Worm (Caenorhabditis elegans) whole organism, L4 larva: ENCODE results near the gene ensh-1.
A peak's percentile ranks its signal among the peaks of the same experiment; 100 is the strongest.

Experiments
- F44E2.7 ChIP-seq: fragments of 200-800 bp; sonication (Bioruptor generic); IDR thresholded peaks from 2 replicates; pipeline ENCODE4 v2.1.2; 2022; ENCODE audit warnings: missing genetic modification characterization, missing compliant biosample characterization
- Y105C5A.15 ChIP-seq: fragments of 200-800 bp; sonication (Bioruptor generic); IDR thresholded peaks from 2 replicates; pipeline ENCODE4 v1.3.6; 2022; ENCODE audit warnings: missing genetic modification characterization, missing compliant biosample characterization
- Y5F2A.4 ChIP-seq: fragments of 200-800 bp; sonication (Bioruptor generic); optimal IDR thresholded peaks from 2 replicates; lab custom pipeline; 2018; ENCODE audit warnings: mild to moderate bottlenecking, missing genetic modification characterization, missing compliant biosample characterization
- ZK337.2 ChIP-seq: fragments of 200-800 bp; sonication (Bioruptor generic); IDR thresholded peaks from 2 replicates; pipeline ENCODE4 v1.3.6; 2022; ENCODE audit warnings: missing genetic modification reagents, missing genetic modification characterization, missing compliant biosample characterization
- aha-1 ChIP-seq: fragments of 150-350 bp; peaks from one replicate; lab custom pipeline; 2014; ENCODE audit warnings: missing biosample characterization, missing genetic modification characterization
- daf-16 ChIP-seq, 3 experiments: sonication (generic microtip); optimal IDR thresholded peaks; 2 replicates each; lab custom pipeline; 2016 to 2017; ENCODE audit warnings: missing genetic modification characterization in 3 of 3, missing genetic modification reagents in 3 of 3, mild to moderate bottlenecking in 2 of 3, missing compliant biosample characterization in 2 of 3, missing biosample characterization in 1 of 3, moderate library complexity in 1 of 3
- daf-8 ChIP-seq: fragments of 200-800 bp; sonication (Bioruptor generic); IDR thresholded peaks from 2 replicates; pipeline ENCODE4 v1.3.6; 2022; ENCODE audit warnings: missing genetic modification characterization, missing compliant biosample characterization
- dpl-1 ChIP-seq: fragments of 150-350 bp; optimal IDR thresholded peaks from 2 replicates; lab custom pipeline; 2014; ENCODE audit warnings: missing biosample characterization, missing genetic modification reagents, missing genetic modification characterization
- egl-43 ChIP-seq: fragments of 200-800 bp; sonication (Bioruptor generic); IDR thresholded peaks from 2 replicates; pipeline ENCODE4 v1.3.6; 2022; ENCODE audit warnings: missing genetic modification reagents, missing genetic modification characterization, missing compliant biosample characterization
- hlh-30 ChIP-seq: sonication (generic microtip); optimal IDR thresholded peaks from 2 replicates; lab custom pipeline; 2017; ENCODE audit warnings: antibody characterized with exemption, mild to moderate bottlenecking, missing genetic modification characterization, missing compliant biosample characterization; ENCODE audit not compliant: insufficient read depth
- hmg-1.1 ChIP-seq: fragments of 200-800 bp; sonication (Bioruptor generic); IDR thresholded peaks from 2 replicates; pipeline ENCODE4 v1.3.6; 2022; ENCODE audit warnings: missing genetic modification reagents, missing genetic modification characterization, missing compliant biosample characterization
- lim-7 ChIP-seq: fragments of 200-800 bp; sonication (Bioruptor generic); IDR thresholded peaks from 2 replicates; pipeline ENCODE4 v1.3.6; 2022; ENCODE audit warnings: missing genetic modification characterization, missing compliant biosample characterization
- lin-29 ChIP-seq: fragments of 200-800 bp; sonication (Bioruptor generic); IDR thresholded peaks from 2 replicates; pipeline ENCODE4 v1.3.6; 2022; ENCODE audit warnings: missing genetic modification reagents, missing genetic modification characterization, missing compliant biosample characterization
- lin-38 ChIP-seq: fragments of 200-800 bp; sonication (Bioruptor generic); IDR thresholded peaks from 2 replicates; pipeline ENCODE4 v1.3.6; 2022; ENCODE audit warnings: missing genetic modification reagents, missing genetic modification characterization, missing compliant biosample characterization
- lin-39 ChIP-seq: fragments of 150-350 bp; optimal IDR thresholded peaks from 2 replicates; lab custom pipeline; 2014; ENCODE audit warnings: missing biosample characterization, missing genetic modification reagents, missing genetic modification characterization
- lsy-2 ChIP-seq, 2 experiments: fragments of 150-350 bp in 1 of 2; sonication (generic microtip) in 1 of 2; optimal IDR thresholded peaks; 2 replicates each; lab custom pipeline; 2014 to 2017; ENCODE audit warnings: missing biosample characterization in 2 of 2, missing genetic modification characterization in 2 of 2
- madf-5 ChIP-seq, 2 experiments: fragments of 200-800 bp; sonication (Bioruptor generic); IDR thresholded peaks; 2 replicates each; pipeline ENCODE4 v1.3.6; 2022; ENCODE audit warnings: missing compliant biosample characterization in 2 of 2, missing genetic modification characterization in 2 of 2
- mdl-1 ChIP-seq, 2 experiments: fragments of 150-350 bp in 1 of 2; sonication (generic microtip) in 1 of 2; optimal IDR thresholded peaks; 2 replicates each; lab custom pipeline; 2014 to 2017; ENCODE audit warnings: missing biosample characterization in 2 of 2, missing genetic modification characterization in 2 of 2
- mdt-29 ChIP-seq: fragments of 200-800 bp; sonication (Bioruptor generic); IDR thresholded peaks from 2 replicates; pipeline ENCODE4 v1.3.6; 2022; ENCODE audit warnings: missing genetic modification reagents, missing genetic modification characterization, missing compliant biosample characterization
- mxl-2 ChIP-seq: fragments of 200-800 bp; sonication (Bioruptor generic); conservative IDR thresholded peaks from 2 replicates; pipeline ENCODE4 v1.3.6; 2022; ENCODE audit warnings: missing genetic modification reagents, missing genetic modification characterization, missing compliant biosample characterization
- mxl-3 ChIP-seq: fragments of 200-800 bp; sonication (Bioruptor generic); optimal IDR thresholded peaks from 2 replicates; lab custom pipeline; 2018; ENCODE audit warnings: mild to moderate bottlenecking, missing genetic modification characterization, missing compliant biosample characterization
- nhr-11 ChIP-seq: fragments of 150-350 bp; optimal IDR thresholded peaks from 2 replicates; lab custom pipeline; 2014; ENCODE audit warnings: missing biosample characterization, missing genetic modification characterization
- nhr-28 ChIP-seq: fragments of 150-350 bp; optimal IDR thresholded peaks from 2 replicates; lab custom pipeline; 2014; ENCODE audit warnings: missing biosample characterization, missing genetic modification characterization
- nhr-48 ChIP-seq: sonication (generic microtip); optimal IDR thresholded peaks from 2 replicates; lab custom pipeline; 2016; ENCODE audit warnings: mild to moderate bottlenecking, missing genetic modification characterization, missing compliant biosample characterization
- nhr-77 ChIP-seq: fragments of 150-350 bp; optimal IDR thresholded peaks from 2 replicates; lab custom pipeline; 2014; ENCODE audit warnings: missing biosample characterization, missing genetic modification characterization
- pha-4 ChIP-seq, 2 experiments: fragments of 150-350 bp in 1 of 2; fragments of 200-800 bp in 1 of 2; sonication (Bioruptor generic) in 1 of 2; IDR thresholded peaks in 1 of 2; optimal IDR thresholded peaks in 1 of 2; 2 replicates each; pipeline versions ENCODE4 v1.3.6 to Lab custom; 2014 to 2022; ENCODE audit warnings: missing genetic modification characterization in 2 of 2, missing genetic modification reagents in 2 of 2, missing biosample characterization in 1 of 2, missing compliant biosample characterization in 1 of 2
- php-3 ChIP-seq: fragments of 200-800 bp; sonication (Bioruptor generic); IDR thresholded peaks from 2 replicates; pipeline ENCODE4 v1.3.6; 2022; ENCODE audit warnings: missing genetic modification reagents, missing genetic modification characterization, missing compliant biosample characterization
- pqm-1 ChIP-seq: sonication (generic microtip); optimal IDR thresholded peaks from 2 replicates; lab custom pipeline; 2017; ENCODE audit warnings: missing biosample characterization, missing genetic modification characterization
- rbr-2 ChIP-seq: sonication (generic microtip); optimal IDR thresholded peaks from 2 replicates; lab custom pipeline; 2016; ENCODE audit warnings: missing genotype, missing genetic modification characterization, missing compliant biosample characterization
- saeg-2 ChIP-seq: fragments of 200-800 bp; sonication (Bioruptor generic); IDR thresholded peaks from 2 replicates; pipeline ENCODE4 v1.3.6; 2022; ENCODE audit warnings: missing genetic modification reagents, missing genetic modification characterization, missing compliant biosample characterization
- snpc-4 ChIP-seq: fragments of 150-350 bp; optimal IDR thresholded peaks from 2 replicates; lab custom pipeline; 2014; ENCODE audit warnings: missing biosample characterization, missing genetic modification characterization
- tag-97 ChIP-seq: fragments of 200-800 bp; sonication (Bioruptor generic); IDR thresholded peaks from 2 replicates; pipeline ENCODE4 v1.3.6; 2022; ENCODE audit warnings: missing genetic modification characterization, missing compliant biosample characterization
- unc-62 ChIP-seq, 3 experiments: fragments of 150-350 bp in 1 of 3; sonication (generic microtip); optimal IDR thresholded peaks in 2 of 3; peaks in 1 of 3; 1 replicate in 1 of 3; 2 replicates in 2 of 3; lab custom pipeline; 2014 to 2017; ENCODE audit warnings: missing biosample characterization in 3 of 3, missing genetic modification characterization in 3 of 3, missing genetic modification reagents in 3 of 3, missing genotype in 1 of 3
- vab-7 ChIP-seq: fragments of 200-800 bp; sonication (Bioruptor generic); IDR thresholded peaks from 2 replicates; pipeline ENCODE4 v1.3.6; 2022; ENCODE audit warnings: missing genetic modification reagents, missing genetic modification characterization, missing compliant biosample characterization

The ensh-1 gene

ce11 chrX:8891393-8891953, 13.7 kb upstream of the ensh-1 start:
- TF ChIP-seq unc-62 (GFP tag; optimal IDR thresholded peaks at IDR 0.05 in 1 of 2; lab: Kevin White, UChicago) = peak in 1 of 2 experiments; percentile 98
- no peak for TF ChIP-seq unc-62 (tag; optimal IDR thresholded peaks at IDR 0.05; lab: Kevin White, UChicago)
- no peak for TF ChIP-seq Y105C5A.15 (GFP tag; lab: Robert Waterston, UW)
- no peak for TF ChIP-seq lsy-2 (tag; optimal IDR thresholded peaks at IDR 0.05; lab: Kevin White, UChicago)
- TF ChIP-seq daf-16 (GFP tag; optimal IDR thresholded peaks at IDR 0.05; lab: Kevin White, UChicago) = no peak
- no peak for TF ChIP-seq daf-16 (tag; optimal IDR thresholded peaks at IDR 0.05; lab: Kevin White, UChicago)
- TF ChIP-seq nhr-11 (tag; lab: Kevin White, UChicago) = no peak
- TF ChIP-seq nhr-28 (tag; lab: Kevin White, UChicago) = peak; percentile 28
- TF ChIP-seq Y5F2A.4 = no peak
- TF ChIP-seq pqm-1 (tag; lab: Kevin White, UChicago) = peak; percentile 12

ce11 chrX:8892808-8893207, 12.4 kb upstream of the ensh-1 start, which contains the start of gene C13E3.1:
TSS of gene C13E3.1 (plus strand) at chrX:8893108.
- no peak for TF ChIP-seq dpl-1
- no peak for TF ChIP-seq unc-62 (GFP tag; optimal IDR thresholded peaks at IDR 0.05 in 1 of 2; lab: Kevin White, UChicago)
- TF ChIP-seq unc-62 (tag; optimal IDR thresholded peaks at IDR 0.05; lab: Kevin White, UChicago) = no peak
- no peak for TF ChIP-seq madf-5 (GFP tag; IDR thresholded peaks at IDR 0.05; lab: Robert Waterston, UW)
- no peak for TF ChIP-seq nhr-48 (tag; lab: Kevin White, UChicago)
- no peak for TF ChIP-seq egl-43 (GFP tag; lab: Robert Waterston, UW)

ce11 chrX:8902920-8903319, 2.3 kb upstream of the ensh-1 start:
- TF ChIP-seq tag-97 = no peak
- no peak for TF ChIP-seq aha-1 (tag; lab: Kevin White, UChicago)
- no peak for TF ChIP-seq mxl-2 (GFP tag; lab: Robert Waterston, UW)
- no peak for TF ChIP-seq lim-7 (GFP tag; lab: Robert Waterston, UW)
- peak; percentile 24; the same call in 1 of the 2 replicates for TF ChIP-seq php-3
- no peak for TF ChIP-seq ZK337.2
- TF ChIP-seq daf-8 = no peak
- TF ChIP-seq saeg-2 (GFP tag; lab: Robert Waterston, UW) = no peak
- no peak for TF ChIP-seq lin-29 (GFP tag; lab: Robert Waterston, UW)

- peak; percentile 5 for TF ChIP-seq nhr-77 (tag; lab: Kevin White, UChicago)
- no peak for TF ChIP-seq pha-4 (GFP tag; IDR thresholded peaks at IDR 0.05; lab: Robert Waterston, UW)
- peak; percentile 2 for TF ChIP-seq pha-4 (tag; optimal IDR thresholded peaks at IDR 0.05; lab: Kevin White, UChicago)
- TF ChIP-seq mxl-3 = peak; percentile 47
- TF ChIP-seq rbr-2 (tag; lab: Kevin White, UChicago) = peak; percentile 23
- TF ChIP-seq egl-43 (GFP tag; lab: Robert Waterston, UW) = no peak
- TF ChIP-seq mdl-1 (tag; optimal IDR thresholded peaks at IDR 0.05; lab: Kevin White, UChicago) = peak in 1 of 2 experiments; percentile 8
- TF ChIP-seq dpl-1 = peak; percentile 2
- TF ChIP-seq unc-62 (GFP tag; optimal IDR thresholded peaks at IDR 0.05 in 1 of 2; lab: Kevin White, UChicago) = peak in 1 of 2 experiments; percentile 69
- no peak for TF ChIP-seq unc-62 (tag; optimal IDR thresholded peaks at IDR 0.05; lab: Kevin White, UChicago)
- TF ChIP-seq F44E2.7 (GFP tag; lab: Robert Waterston, UW) = no peak
- TF ChIP-seq pqm-1 (tag; lab: Kevin White, UChicago) = peak; percentile 25
- no peak for TF ChIP-seq snpc-4
- TF ChIP-seq lin-38 (GFP tag; lab: Robert Waterston, UW) = peak; percentile 92
- peak; percentile 27; the same call in 1 of the 2 replicates for TF ChIP-seq vab-7
- TF ChIP-seq lin-39 (tag; lab: Kevin White, UChicago) = no peak
- 0 out of 2 replicates have a peak, but pooled peaks have one; percentile 48 for TF ChIP-seq hmg-1.1 (GFP tag; lab: Robert Waterston, UW)
- TF ChIP-seq aha-1 (tag; lab: Kevin White, UChicago) = peak; percentile 80
- peak; percentile 13 for TF ChIP-seq hlh-30
- TF ChIP-seq mdt-29 = 0 out of 2 replicates have a peak, but pooled peaks have one; percentile 14
Observed at ce11 chrX:8911077-8911476, 5.9 kb downstream of the ensh-1 start, which contains the start of gene cyn-8. TSS of gene cyn-8 (plus strand) at chrX:8911293.
